Worm (Caenorhabditis elegans): Measurements from ENCODE around the gene Y69A2AR.12.

DNA sequence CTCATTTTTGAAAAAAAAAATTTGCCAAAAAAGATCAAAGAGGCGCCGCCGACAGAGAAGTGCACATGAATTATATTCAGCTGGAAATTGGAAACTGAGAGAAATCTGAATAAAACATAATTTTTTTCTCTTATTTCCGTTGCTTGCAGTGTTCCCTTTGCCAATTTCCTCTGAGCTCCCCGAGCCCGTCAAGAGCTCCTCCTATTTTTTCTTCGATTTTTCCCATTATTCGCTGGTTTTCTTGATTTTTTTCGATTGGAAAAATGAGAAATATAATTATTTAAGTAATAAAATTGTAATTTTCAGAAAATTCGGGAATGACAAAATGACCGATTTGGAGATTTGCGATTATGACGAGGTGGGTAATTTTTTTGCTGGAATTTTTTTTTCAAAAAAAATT is 26.4 kb upstream of the Y69A2AR.12 start, which contains the start of gene sprr-3:
- TF ChIP-seq egl-27 (tag; optimal IDR thresholded peaks at IDR 0.05) (no peak), xbp-1 (tag; optimal IDR thresholded peaks at IDR 0.05) (no peak), ceh-82 (tag; optimal IDR thresholded peaks at IDR 0.05) (no peak), snpc-4 (tag; optimal IDR thresholded peaks at IDR 0.05) (no peak)

All from whole organism, L1 larva.